Fruit fly (Drosophila melanogaster) Kc167 (cell line): Measurements from ENCODE around the gene IleRS-m.

Source experiments
- Myc ChIP-seq: fragments of >200 bp; optimal IDR thresholded peaks from 2 replicates; lab custom pipeline; 2017; ENCODE audit warnings: missing external identifiers
- Sin3A ChIP-seq: fragments of >200 bp; optimal IDR thresholded peaks from 2 replicates; lab custom pipeline; 2018; ENCODE audit warnings: missing external identifiers
- h ChIP-seq: fragments of >200 bp; optimal IDR thresholded peaks from 3 replicates; lab custom pipeline; 2018; ENCODE audit warnings: missing external identifiers
- insv ChIP-seq: fragments of >200 bp; optimal IDR thresholded peaks from 3 replicates; lab custom pipeline; 2018; ENCODE audit warnings: missing external identifiers
- psq ChIP-seq: fragments of >200 bp; optimal IDR thresholded peaks from 2 replicates; lab custom pipeline; 2017; ENCODE audit warnings: missing external identifiers
- ttk ChIP-seq: sonication (Bioruptor generic); optimal IDR thresholded peaks from 2 replicates; lab custom pipeline; 2017; ENCODE audit warnings: missing external identifiers

The IleRS-m gene

dm6 chr3L:16131264-16132066 is 31.4 kb downstream of the IleRS-m start, which contains the start of the genes Trs20 and elg1:
Gene Trs20, minus strand, starts transcription at chr3L:16131632.
Gene elg1, plus strand, starts transcription at chr3L:16132028.
- TF ChIP-seq ttk (lab: Kevin White, UChicago) (no peak), insv (lab: Kevin White, UChicago) (no peak), psq (lab: Kevin White, UChicago) (no peak), Sin3A (lab: Kevin White, UChicago) (no peak), Myc (lab: Kevin White, UChicago) (no peak), h (no peak)

- TF ChIP-seq insv (lab: Kevin White, UChicago) (no peak), Myc (lab: Kevin White, UChicago) (no peak)
Measured at dm6 chr3L:16132067-16132418, 32.0 kb downstream of the IleRS-m start.

- TF ChIP-seq ttk (lab: Kevin White, UChicago) (no peak), psq (lab: Kevin White, UChicago) (no peak), Myc (lab: Kevin White, UChicago) (no peak), insv (lab: Kevin White, UChicago) (no peak), Sin3A (lab: Kevin White, UChicago) (no peak), h (no peak)
Measured at dm6 chr3L:16136819-16137553, 36.9 kb downstream of the IleRS-m start.

- TF ChIP-seq insv (lab: Kevin White, UChicago) (no peak), psq (lab: Kevin White, UChicago) (no peak), h (no peak), Myc (lab: Kevin White, UChicago) (no peak), ttk (lab: Kevin White, UChicago) (no peak), Sin3A (lab: Kevin White, UChicago) (no peak)
Measured at dm6 chr3L:16137779-16138178, 37.7 kb downstream of the IleRS-m start, which contains the start of gene CG5157. Gene CG5157, minus strand, starts transcription at chr3L:16137879.

- TF ChIP-seq ttk (lab: Kevin White, UChicago), result no peak
- no peak for TF ChIP-seq h
- TF ChIP-seq psq (lab: Kevin White, UChicago), result no peak
- TF ChIP-seq Myc (lab: Kevin White, UChicago), result no peak
- TF ChIP-seq insv (lab: Kevin White, UChicago), result no peak
Measured at dm6 chr3L:16139131-16139530, 39.1 kb downstream of the IleRS-m start.

- TF ChIP-seq insv (lab: Kevin White, UChicago) (no peak), ttk (lab: Kevin White, UChicago) (no peak), Sin3A (lab: Kevin White, UChicago) (no peak), h (no peak)
Measured at dm6 chr3L:16141556-16141955, 41.5 kb downstream of the IleRS-m start.

dm6 chr3L:16143685-16144539 is 43.8 kb downstream of the IleRS-m start, which contains the start of gene CG32152:
Gene CG32152, minus strand, starts transcription at chr3L:16144036.
- no peak for TF ChIP-seq Myc (lab: Kevin White, UChicago)
- TF ChIP-seq h, result no peak
- no peak for TF ChIP-seq insv (lab: Kevin White, UChicago)
- no peak for TF ChIP-seq psq (lab: Kevin White, UChicago)
- TF ChIP-seq ttk (lab: Kevin White, UChicago), result no peak
- no peak for TF ChIP-seq Sin3A (lab: Kevin White, UChicago)

dm6 chr3L:16145282-16145681 is 45.2 kb downstream of the IleRS-m start:
- TF ChIP-seq insv (lab: Kevin White, UChicago) (no peak), Myc (lab: Kevin White, UChicago) (no peak), psq (lab: Kevin White, UChicago) (no peak), Sin3A (lab: Kevin White, UChicago) (no peak), ttk (lab: Kevin White, UChicago) (no peak), h (no peak)

- TF ChIP-seq insv (lab: Kevin White, UChicago) (no peak), Sin3A (lab: Kevin White, UChicago) (no peak), ttk (lab: Kevin White, UChicago) (no peak), h (no peak), Myc (lab: Kevin White, UChicago) (no peak), psq (lab: Kevin White, UChicago) (no peak)
Measured at dm6 chr3L:16145931-16146538, 46.0 kb downstream of the IleRS-m start.

dm6 chr3L:16146539-16146934 is 46.5 kb downstream of the IleRS-m start:
- TF ChIP-seq h (no peak), Myc (lab: Kevin White, UChicago) (no peak), ttk (lab: Kevin White, UChicago) (no peak), Sin3A (lab: Kevin White, UChicago) (no peak), psq (lab: Kevin White, UChicago) (no peak), insv (lab: Kevin White, UChicago) (no peak)

- no peak for TF ChIP-seq ttk (lab: Kevin White, UChicago)
- no peak for TF ChIP-seq Myc (lab: Kevin White, UChicago)
- no peak for TF ChIP-seq psq (lab: Kevin White, UChicago)
- no peak for TF ChIP-seq insv (lab: Kevin White, UChicago)
- TF ChIP-seq Sin3A (lab: Kevin White, UChicago), result no peak
- no peak for TF ChIP-seq h
Measured at dm6 chr3L:16147325-16147724, 47.2 kb downstream of the IleRS-m start.
